Fruit fly (Drosophila melanogaster) whole organism, adult: ENCODE results near the gene CG17362.

Experiments
- CG11617 ChIP-seq: fragments of 200-800 bp; sonication (Bioruptor generic); optimal IDR thresholded peaks from 2 replicates; lab custom pipeline; 2017; ENCODE audit warnings: mild to moderate bottlenecking, missing biosample characterization, missing genetic modification reagents, missing genetic modification characterization
- CG12768 ChIP-seq: fragments of 200-800 bp; sonication (Bioruptor generic); optimal IDR thresholded peaks from 2 replicates; lab custom pipeline; 2017; ENCODE audit warnings: missing biosample characterization, missing genetic modification characterization, mild to moderate bottlenecking, moderate library complexity, missing genetic modification reagents
- CG14711 ChIP-seq: fragments of 200-800 bp; sonication (Bioruptor generic); optimal IDR thresholded peaks from 2 replicates; lab custom pipeline; 2018; ENCODE audit warnings: missing biosample characterization, mild to moderate bottlenecking, missing genetic modification characterization, moderate library complexity
- CG1620 ChIP-seq: fragments of 200-800 bp; sonication (Bioruptor generic); optimal IDR thresholded peaks from 2 replicates; lab custom pipeline; 2016; ENCODE audit warnings: missing biosample characterization, missing genetic modification characterization
- CG33017 ChIP-seq: fragments of 200-800 bp; sonication (Bioruptor generic); optimal IDR thresholded peaks from 2 replicates; lab custom pipeline; 2018; ENCODE audit warnings: missing biosample characterization, mild to moderate bottlenecking, missing genetic modification characterization, moderate library complexity
- CG5204 ChIP-seq: fragments of 200-800 bp; sonication (Bioruptor generic); optimal IDR thresholded peaks from 2 replicates; lab custom pipeline; 2016; ENCODE audit warnings: missing biosample characterization, missing genetic modification characterization
- CG7045 ChIP-seq: fragments of 200-800 bp; sonication (Bioruptor generic); optimal IDR thresholded peaks from 2 replicates; lab custom pipeline; 2017; ENCODE audit warnings: missing biosample characterization, mild to moderate bottlenecking, missing genetic modification characterization
- CG7101 ChIP-seq: fragments of 200-800 bp; sonication (Bioruptor generic); optimal IDR thresholded peaks from 2 replicates; lab custom pipeline; 2018; ENCODE audit warnings: missing biosample characterization, mild to moderate bottlenecking, missing genetic modification characterization, moderate library complexity
- Clk ChIP-seq: fragments of 200-800 bp; sonication (Bioruptor generic); optimal IDR thresholded peaks from 2 replicates; lab custom pipeline; 2017; ENCODE audit warnings: missing biosample characterization, missing genetic modification characterization
- Crg-1 ChIP-seq: fragments of 200-800 bp; sonication (Bioruptor generic); optimal IDR thresholded peaks from 2 replicates; lab custom pipeline; 2016; ENCODE audit warnings: missing biosample characterization, missing genetic modification characterization
- Hr96 ChIP-seq: fragments of 200-800 bp; sonication (Bioruptor generic); optimal IDR thresholded peaks from 2 replicates; lab custom pipeline; 2016; ENCODE audit warnings: missing biosample characterization, missing genetic modification characterization
- Mnt ChIP-seq: fragments of 200-800 bp; sonication (Bioruptor generic); optimal IDR thresholded peaks from 2 replicates; lab custom pipeline; 2016; ENCODE audit warnings: missing biosample characterization, mild to moderate bottlenecking, missing genetic modification characterization
- bab1 ChIP-seq: fragments of 200-800 bp; sonication (Bioruptor generic); optimal IDR thresholded peaks from 3 replicates; lab custom pipeline; 2019; ENCODE audit warnings: missing biosample characterization, mild to moderate bottlenecking, missing genetic modification characterization, moderate library complexity
- cic ChIP-seq: fragments of 200-800 bp; sonication (Bioruptor generic); optimal IDR thresholded peaks from 2 replicates; lab custom pipeline; 2017; ENCODE audit warnings: missing biosample characterization, mild to moderate bottlenecking, missing genetic modification characterization, moderate library complexity
- cnc ChIP-seq, 2 experiments: fragments of >200 bp; optimal IDR thresholded peaks; 2 replicates each; lab custom pipeline; 2017
- kay ChIP-seq: fragments of 200-800 bp; sonication (Bioruptor generic); peaks from one replicate; lab custom pipeline; 2016; ENCODE audit warnings: missing biosample characterization, missing genetic modification characterization, borderline replicate concordance
- ovo ChIP-seq: fragments of 200-800 bp; sonication (Bioruptor generic); optimal IDR thresholded peaks from 2 replicates; lab custom pipeline; 2016; ENCODE audit warnings: missing biosample characterization, missing genetic modification characterization
- pad ChIP-seq: fragments of 200-800 bp; sonication (Bioruptor generic); optimal IDR thresholded peaks from 3 replicates; lab custom pipeline; 2017; ENCODE audit warnings: missing biosample characterization, missing genetic modification characterization, mild to moderate bottlenecking, moderate library complexity, missing genetic modification reagents
- tj ChIP-seq: fragments of 200-800 bp; sonication (Bioruptor generic); optimal IDR thresholded peaks from 3 replicates; lab custom pipeline; 2017; ENCODE audit warnings: missing biosample characterization, mild to moderate bottlenecking, missing genetic modification characterization, moderate library complexity
- toe ChIP-seq: fragments of 200-800 bp; sonication (Bioruptor generic); optimal IDR thresholded peaks from 2 replicates; lab custom pipeline; 2016; ENCODE audit warnings: missing biosample characterization, missing genetic modification characterization

The CG17362 gene

DNA sequence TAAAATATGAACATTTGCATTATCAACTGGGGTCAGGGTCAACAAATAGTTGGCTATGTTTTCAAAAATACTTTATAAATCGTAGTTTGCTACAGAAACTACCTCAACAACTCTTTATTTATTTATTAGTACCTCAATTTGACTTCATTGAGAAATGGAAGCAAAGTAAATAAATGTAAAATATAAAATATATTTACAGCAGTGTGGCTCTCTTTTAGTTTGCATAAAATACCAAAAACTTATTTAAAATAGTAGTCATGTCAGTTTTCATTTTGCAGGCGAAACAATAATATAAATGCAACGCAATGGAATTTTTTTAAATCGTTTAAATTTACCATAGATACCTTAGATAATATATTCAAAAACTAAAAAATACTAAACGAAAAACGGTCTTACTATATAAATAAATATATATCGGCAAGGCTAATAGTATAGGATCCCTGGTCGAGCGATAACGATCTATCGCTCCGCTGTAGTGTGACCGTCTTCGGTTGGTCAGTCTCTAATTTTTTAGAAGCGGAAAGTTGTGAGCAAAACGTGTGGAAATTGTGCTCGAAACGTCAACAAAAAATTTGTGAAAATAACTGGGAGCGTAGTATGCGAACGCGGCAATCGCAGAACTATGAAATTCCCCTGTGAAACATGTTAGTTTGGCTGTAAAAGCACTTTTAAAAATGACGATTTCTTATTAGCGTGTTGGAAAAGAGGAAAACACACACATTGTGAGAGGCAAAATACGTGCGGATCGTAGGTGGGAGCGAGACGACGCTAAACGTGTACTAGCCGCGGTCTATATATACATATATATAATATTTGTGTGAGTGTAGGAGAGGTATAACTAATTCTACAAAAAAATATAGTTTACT is 15.5 kb downstream of the CG17362 start, which contains the start of the genes Nprl3 and upSET:
TSS of gene Nprl3 (minus strand) at position 223 of the 866 bp plus-strand sequence.
TSS of gene upSET (plus strand) at position 470 of the 866 bp plus-strand sequence.
- no peak for TF ChIP-seq cic (GFP tag; lab: Kevin White, UChicago)
- TF ChIP-seq CG12768, result peak; percentile 13
- TF ChIP-seq CG1620 (GFP tag; lab: Kevin White, UChicago), result peak; percentile 30
- TF ChIP-seq Crg-1 (GFP tag; lab: Kevin White, UChicago), result no peak
- peak; percentile 33 for TF ChIP-seq CG14711 (tag; lab: Kevin White, UChicago)
- TF ChIP-seq Hr96, result peak; percentile 49
- peak; percentile 16 for TF ChIP-seq CG7101
- no peak for TF ChIP-seq ovo (GFP tag; lab: Kevin White, UChicago)
- TF ChIP-seq Clk (GFP tag; lab: Kevin White, UChicago), result no peak
- peak; percentile 60 for TF ChIP-seq Mnt
- no peak for TF ChIP-seq pad (GFP tag; lab: Kevin White, UChicago)
- TF ChIP-seq bab1 (GFP tag; lab: Kevin White, UChicago), result peak; percentile 7
- no peak for TF ChIP-seq CG7045 (GFP tag; lab: Kevin White, UChicago)
- no peak for TF ChIP-seq tj (GFP tag; lab: Kevin White, UChicago)
- no peak for TF ChIP-seq kay
- TF ChIP-seq toe (GFP tag; lab: Kevin White, UChicago), result no peak
- no peak for TF ChIP-seq CG5204 (GFP tag; lab: Kevin White, UChicago)
- TF ChIP-seq CG11617 (GFP tag; lab: Kevin White, UChicago), result peak; percentile 36
- no peak for TF ChIP-seq cnc (optimal IDR thresholded peaks at IDR 0.05; lab: Kevin White, UChicago)
- TF ChIP-seq CG33017 (tag; lab: Kevin White, UChicago), result no peak

- TF ChIP-seq tj (GFP tag; lab: Kevin White, UChicago) (peak; percentile 60), cic (GFP tag; lab: Kevin White, UChicago) (peak; percentile 79), ovo (GFP tag; lab: Kevin White, UChicago) (no peak), CG11617 (GFP tag; lab: Kevin White, UChicago) (no peak), pad (GFP tag; lab: Kevin White, UChicago) (peak; percentile 63), kay (no peak), Crg-1 (GFP tag; lab: Kevin White, UChicago) (no peak), Mnt (peak; percentile 80), CG7101 (peak; percentile 42), CG14711 (tag; lab: Kevin White, UChicago) (peak; percentile 21), bab1 (GFP tag; lab: Kevin White, UChicago) (peak; percentile 28)
These were observed 16.2 kb downstream of the CG17362 start for dm6 chr3L:14002524-14003135.

DNA sequence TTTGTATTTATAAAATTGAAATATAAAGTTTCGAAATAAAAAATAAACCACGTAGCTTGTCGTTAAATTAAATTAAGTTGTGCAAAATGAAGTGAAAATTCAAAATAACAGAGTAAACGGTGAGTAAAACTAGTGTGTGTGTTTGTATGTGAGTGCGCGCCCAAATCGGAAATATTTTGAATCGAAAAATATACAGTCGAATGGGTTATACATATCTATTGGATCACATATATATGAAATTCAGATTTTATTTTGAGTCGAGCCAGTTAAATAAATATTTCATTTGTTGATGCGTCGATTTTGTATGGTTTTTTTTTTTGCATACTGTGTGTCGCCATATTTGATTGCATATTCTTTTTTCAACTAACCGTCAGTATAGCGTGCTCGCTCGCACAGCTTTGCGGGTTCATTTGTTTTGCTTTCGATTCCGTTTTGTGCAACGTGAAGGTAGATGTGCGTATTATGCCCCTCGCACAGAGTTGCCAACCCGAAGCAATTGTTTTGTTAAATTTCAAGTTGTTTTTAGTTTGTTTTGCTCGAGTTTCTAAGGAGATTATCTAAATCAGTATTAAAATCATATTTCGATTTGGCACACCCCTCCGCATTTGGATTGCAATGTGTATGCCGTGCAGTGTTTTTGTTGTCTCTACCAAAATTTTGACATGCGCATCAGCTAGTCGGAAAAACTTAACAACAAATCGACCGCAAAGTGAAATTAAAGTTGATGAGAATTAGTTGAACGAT is 17.0 kb downstream of the CG17362 start:
- TF ChIP-seq CG14711 (tag; lab: Kevin White, UChicago) (peak; percentile 93), Mnt (peak; percentile 23), CG5204 (GFP tag; lab: Kevin White, UChicago) (peak; percentile 23), kay (peak; percentile 91), Clk (GFP tag; lab: Kevin White, UChicago) (no peak), cic (GFP tag; lab: Kevin White, UChicago) (no peak), Crg-1 (GFP tag; lab: Kevin White, UChicago) (no peak), CG12768 (no peak), CG11617 (GFP tag; lab: Kevin White, UChicago) (peak; percentile 57)

dm6 chr3L:14004041-14004407 is 17.6 kb downstream of the CG17362 start:
- TF ChIP-seq CG33017 (tag; lab: Kevin White, UChicago) (peak; percentile 41), CG7045 (GFP tag; lab: Kevin White, UChicago) (no peak), tj (GFP tag; lab: Kevin White, UChicago) (peak; percentile 69), CG1620 (GFP tag; lab: Kevin White, UChicago) (no peak), CG7101 (peak; percentile 35), kay (no peak), Mnt (peak; percentile 19), CG14711 (tag; lab: Kevin White, UChicago) (no peak), toe (GFP tag; lab: Kevin White, UChicago) (no peak), cic (GFP tag; lab: Kevin White, UChicago) (peak; percentile 35), Clk (GFP tag; lab: Kevin White, UChicago) (no peak), Crg-1 (GFP tag; lab: Kevin White, UChicago) (no peak), Hr96 (no peak), CG11617 (GFP tag; lab: Kevin White, UChicago) (peak; percentile 23), CG12768 (no peak), bab1 (GFP tag; lab: Kevin White, UChicago) (no peak), pad (GFP tag; lab: Kevin White, UChicago) (peak; percentile 65), cnc (optimal IDR thresholded peaks at IDR 0.05; lab: Kevin White, UChicago) (no peak), CG5204 (GFP tag; lab: Kevin White, UChicago) (no peak), ovo (GFP tag; lab: Kevin White, UChicago) (no peak)

- TF ChIP-seq cnc (optimal IDR thresholded peaks at IDR 0.05; lab: Kevin White, UChicago) (no peak), cic (GFP tag; lab: Kevin White, UChicago) (peak; percentile 99), CG7045 (GFP tag; lab: Kevin White, UChicago) (peak; percentile 98), CG7101 (peak; percentile 99), bab1 (GFP tag; lab: Kevin White, UChicago) (peak; percentile 94), CG5204 (GFP tag; lab: Kevin White, UChicago) (peak; percentile 98), Crg-1 (GFP tag; lab: Kevin White, UChicago) (peak; percentile 98), CG11617 (GFP tag; lab: Kevin White, UChicago) (peak; percentile 98), tj (GFP tag; lab: Kevin White, UChicago) (peak; percentile 90), CG33017 (tag; lab: Kevin White, UChicago) (peak; percentile 99), Hr96 (peak; percentile 98), CG14711 (tag; lab: Kevin White, UChicago) (peak; percentile 97), Mnt (peak; percentile 99), Clk (GFP tag; lab: Kevin White, UChicago) (peak; percentile 96), kay (peak; percentile 96), CG12768 (peak; percentile 99), toe (GFP tag; lab: Kevin White, UChicago) (peak; percentile 96), ovo (GFP tag; lab: Kevin White, UChicago) (peak; percentile 79), CG1620 (GFP tag; lab: Kevin White, UChicago) (peak; percentile 97), pad (GFP tag; lab: Kevin White, UChicago) (peak; percentile 94)
These were observed 18.6 kb downstream of the CG17362 start for dm6 chr3L:14004963-14005458.
